Fruit fly (Drosophila melanogaster): ENCODE results near the gene CG9686.

CG9686 gene

DNA sequence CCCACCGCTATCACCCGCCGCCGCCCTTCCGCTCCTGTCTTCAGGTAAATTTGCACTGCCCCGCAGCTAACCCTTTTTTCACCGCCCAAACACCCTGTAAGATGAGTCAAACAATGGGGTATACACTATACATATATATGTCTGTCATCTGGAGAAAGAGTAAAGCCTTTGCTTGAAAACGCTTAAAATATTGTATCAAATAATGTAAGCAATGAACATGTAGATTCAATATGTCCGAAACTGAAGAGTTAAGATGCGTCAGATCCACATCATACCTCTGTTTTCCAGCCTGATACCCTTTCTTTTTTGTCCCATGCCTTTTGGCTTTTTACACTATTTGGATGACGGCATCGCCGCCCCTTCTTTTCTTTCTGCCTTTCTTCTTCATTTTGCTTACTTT is 13.2 kb downstream of the CG9686 start (continued):
- TF ChIP-seq CG9817 (tag; optimal IDR thresholded peaks at IDR 0.05) (peak; percentile 27), Oli (tag; optimal IDR thresholded peaks at IDR 0.05) (peak; percentile 34), sob (GFP tag; IDR thresholded peaks at IDR 0.05) (peak; percentile 55), pum (GFP tag; optimal IDR thresholded peaks at IDR 0.05) (no peak), emc (GFP tag; optimal IDR thresholded peaks at IDR 0.05) (no peak), sisA (GFP tag; IDR thresholded peaks at IDR 0.05) (peak; percentile 51), CG12769 (tag; optimal IDR thresholded peaks at IDR 0.05) (peak; percentile 52), Stat92E (GFP tag; optimal IDR thresholded peaks at IDR 0.05) (no peak), dimm (GFP tag; IDR thresholded peaks at IDR 0.05) (0 out of 2 replicates have a peak, but pooled peaks have one; percentile 30), onecut (GFP tag; IDR thresholded peaks at IDR 0.05) (no peak), nerfin-1 (tag; optimal IDR thresholded peaks at IDR 0.05) (no peak), ken (GFP tag; IDR thresholded peaks at IDR 0.05) (peak; percentile 61; the same call in 2 of the 3 replicates), yki (optimal IDR thresholded peaks at IDR 0.05) (no peak), CG30403 (GFP tag; optimal IDR thresholded peaks at IDR 0.05) (peak; percentile 37), CG4424 (GFP tag; optimal IDR thresholded peaks at IDR 0.05) (peak; percentile 10), NFAT (GFP tag; IDR thresholded peaks at IDR 0.05) (no peak), Blimp-1 (GFP tag; optimal IDR thresholded peaks at IDR 0.05) (peak; percentile 47), Ptx1 (GFP tag; IDR thresholded peaks at IDR 0.05) (peak; percentile 50), CG9437 (GFP tag; optimal IDR thresholded peaks at IDR 0.05) (no peak), CG3407 (GFP tag; optimal IDR thresholded peaks at IDR 0.05) (no peak), en (GFP tag; optimal IDR thresholded peaks at IDR 0.05) (no peak), Antp (GFP tag; optimal IDR thresholded peaks at IDR 0.05) (no peak), tll (GFP tag; optimal IDR thresholded peaks at IDR 0.05) (no peak), chn (GFP tag; optimal IDR thresholded peaks at IDR 0.05) (no peak), CG17385 (GFP tag; optimal IDR thresholded peaks at IDR 0.05) (peak; percentile 9), CG7372 (GFP tag; IDR thresholded peaks at IDR 0.05) (no peak), Sin3A (optimal IDR thresholded peaks at IDR 0.05) (no peak), CG6272 (GFP tag; IDR thresholded peaks at IDR 0.05) (0 out of 2 replicates have a peak, but pooled peaks have one; percentile 31), fd96Cb (tag; optimal IDR thresholded peaks at IDR 0.05) (peak; percentile 28), Hr51 (GFP tag; optimal IDR thresholded peaks at IDR 0.05) (peak in 1 of 2 experiments; percentile 49), Doc2 (GFP tag; IDR thresholded peaks at IDR 0.05) (no peak), CG32532 (GFP tag; IDR thresholded peaks at IDR 0.05) (peak; percentile 29; the same call in 1 of the 2 replicates), CG2116 (GFP tag; optimal IDR thresholded peaks at IDR 0.05) (no peak), CG15601 (tag; optimal IDR thresholded peaks at IDR 0.05) (no peak), CG17361 (GFP tag; IDR thresholded peaks at IDR 0.05) (0 out of 3 replicates have a peak, but pooled peaks have one; percentile 12), CG13775 (GFP tag; optimal IDR thresholded peaks at IDR 0.05) (no peak), CG1603 (tag; optimal IDR thresholded peaks at IDR 0.05) (peak; percentile 58), D19A (tag; optimal IDR thresholded peaks at IDR 0.05) (no peak), bowl (GFP tag; IDR thresholded peaks at IDR 0.05) (no peak), CG3163 (GFP tag; optimal IDR thresholded peaks at IDR 0.05) (no peak), vfl (GFP tag; optimal IDR thresholded peaks at IDR 0.05) (no peak), ap (GFP tag; IDR thresholded peaks at IDR 0.05) (0 out of 2 replicates have a peak, but pooled peaks have one; percentile 10), CG31388 (GFP tag; optimal IDR thresholded peaks at IDR 0.05) (no peak), Sox102F (GFP tag; optimal IDR thresholded peaks at IDR 0.05) (peak; percentile 52), CG1024 (GFP tag; IDR thresholded peaks at IDR 0.05) (0 out of 2 replicates have a peak, but pooled peaks have one; percentile 33), esg (GFP tag; conservative IDR thresholded peaks at IDR 0.05) (peak; percentile 48), CG8281 (tag; optimal IDR thresholded peaks at IDR 0.05) (no peak), Gug (GFP tag; IDR thresholded peaks at IDR 0.05) (peak; percentile 42; the same call in 1 of the 4 replicates), dmrt99B (tag; optimal IDR thresholded peaks at IDR 0.05) (peak; percentile 48), so (GFP tag; IDR thresholded peaks at IDR 0.05) (0 out of 3 replicates have a peak, but pooled peaks have one; percentile 19), Jarid2 (GFP tag; optimal IDR thresholded peaks at IDR 0.05) (no peak)

All from whole organism, embryonic.